Worm (Caenorhabditis elegans): ENCODE measurements around the gene sra-36.

DNA sequence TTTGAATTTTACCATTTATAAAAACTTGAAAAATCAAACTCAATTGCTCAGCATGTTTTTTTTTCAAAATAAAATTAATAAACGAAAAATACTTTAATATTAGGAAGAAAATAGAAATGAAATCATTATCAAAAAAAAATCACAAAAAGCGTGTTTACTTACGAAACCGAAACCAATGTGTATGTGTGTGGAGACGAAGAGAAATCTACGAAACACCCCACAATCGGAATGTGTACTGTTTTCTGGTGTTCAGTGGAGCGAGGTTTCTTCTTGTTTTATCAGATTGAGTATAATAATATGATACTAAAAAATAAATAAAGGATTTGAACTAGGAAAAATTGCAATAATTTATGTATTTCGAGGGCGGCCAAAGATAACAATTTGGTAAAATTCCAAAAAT, 32.9 kb downstream of the sra-36 start:
- TF ChIP-seq nhr-120 (GFP tag; IDR thresholded peaks at IDR 0.05) = no peak
- TF ChIP-seq Y53F4B.3 (GFP tag; IDR thresholded peaks at IDR 0.05) = no peak
- no peak for TF ChIP-seq rcor-1 (GFP tag; IDR thresholded peaks at IDR 0.05)
- no peak for TF ChIP-seq bed-2 (GFP tag; IDR thresholded peaks at IDR 0.05)
- TF ChIP-seq dox-1 (GFP tag; IDR thresholded peaks at IDR 0.05) = no peak
- no peak for TF ChIP-seq snpc-4 (GFP tag; optimal IDR thresholded peaks at IDR 0.05)
- no peak for TF ChIP-seq snpc-4 (tag; optimal IDR thresholded peaks at IDR 0.05)
- TF ChIP-seq egl-18 (GFP tag; IDR thresholded peaks at IDR 0.05) = no peak
- no peak for TF ChIP-seq zim-3 (tag; optimal IDR thresholded peaks at IDR 0.05)
- TF ChIP-seq somi-1 (GFP tag; optimal IDR thresholded peaks at IDR 0.05) = no peak
